Fruit fly (Drosophila melanogaster) whole organism, embryonic: ENCODE results near the gene mfas.
A peak's percentile ranks its signal among the peaks of the same experiment; 100 is the strongest.

Source experiments
- CG10267 ChIP-seq: fragments of 200-800 bp; sonication (Bioruptor generic); optimal IDR thresholded peaks from 2 replicates; lab custom pipeline; 2018; ENCODE audit warnings: missing biosample characterization, mild to moderate bottlenecking, missing genetic modification characterization, moderate library complexity
- CG10654 ChIP-seq: fragments of 200-800 bp; sonication (Bioruptor generic); optimal IDR thresholded peaks from 2 replicates; lab custom pipeline; 2016; ENCODE audit warnings: missing biosample characterization, missing genetic modification characterization
- CG11696 ChIP-seq: fragments of 200-800 bp; sonication (Bioruptor generic); IDR thresholded peaks from 2 replicates; pipeline ENCODE4 v1.3.6; 2022; ENCODE audit warnings: missing biosample characterization, missing genetic modification characterization
- CG14860 ChIP-seq: fragments of 200-800 bp; sonication (Bioruptor generic); IDR thresholded peaks from 3 replicates; pipeline ENCODE4 v1.3.6; 2022; ENCODE audit warnings: missing biosample characterization, missing genetic modification characterization; ENCODE audit not compliant: partially characterized antibody
- CG15696 ChIP-seq: fragments of 200-800 bp; sonication (Bioruptor generic); optimal IDR thresholded peaks from 2 replicates; lab custom pipeline; 2019; ENCODE audit warnings: missing biosample characterization, mild to moderate bottlenecking, missing genetic modification characterization, moderate library complexity
- CG16779 ChIP-seq: fragments of 200-800 bp; sonication (Bioruptor generic); IDR thresholded peaks from 2 replicates; pipeline ENCODE4 v1.3.6; 2022; ENCODE audit warnings: missing biosample characterization, missing genetic modification characterization
- CG16815 ChIP-seq: fragments of 200-800 bp; sonication (Bioruptor generic); optimal IDR thresholded peaks from 3 replicates; lab custom pipeline; 2017; ENCODE audit warnings: missing biosample characterization, mild to moderate bottlenecking, missing genetic modification characterization
- CG3163 ChIP-seq: fragments of 200-800 bp; sonication (Bioruptor generic); optimal IDR thresholded peaks from 3 replicates; lab custom pipeline; 2016; ENCODE audit warnings: missing biosample characterization, missing genetic modification characterization
- CG3995 ChIP-seq: fragments of 200-800 bp; sonication (Bioruptor generic); optimal IDR thresholded peaks from 3 replicates; lab custom pipeline; 2016; ENCODE audit warnings: missing biosample characterization, missing genetic modification characterization
- CG4328 ChIP-seq: fragments of 200-800 bp; sonication (Bioruptor generic); optimal IDR thresholded peaks from 3 replicates; lab custom pipeline; 2017; ENCODE audit warnings: missing biosample characterization, missing genetic modification reagents, missing genetic modification characterization
- CG5953 ChIP-seq: fragments of 200-800 bp; sonication (Bioruptor generic); IDR thresholded peaks from 2 replicates; pipeline ENCODE4 v1.3.6; 2022; ENCODE audit warnings: missing biosample characterization, missing genetic modification characterization
- CG7357 ChIP-seq: fragments of 200-800 bp; sonication (Bioruptor generic); IDR thresholded peaks from 3 replicates; pipeline ENCODE4 v1.3.6; 2022; ENCODE audit warnings: missing biosample characterization, missing genetic modification characterization
- CG8281 ChIP-seq: fragments of 200-800 bp; sonication (Bioruptor generic); optimal IDR thresholded peaks from 2 replicates; lab custom pipeline; 2018; ENCODE audit warnings: missing biosample characterization, mild to moderate bottlenecking, missing genetic modification characterization, moderate library complexity
- D19B ChIP-seq: fragments of 200-800 bp; sonication (Bioruptor generic); optimal IDR thresholded peaks from 2 replicates; lab custom pipeline; 2017; ENCODE audit warnings: missing biosample characterization, mild to moderate bottlenecking, missing genetic modification characterization
- Deaf1 ChIP-seq: fragments of 200-800 bp; optimal IDR thresholded peaks from 3 replicates; lab custom pipeline; 2019; ENCODE audit warnings: missing biosample characterization, mild to moderate bottlenecking, missing genetic modification characterization, moderate library complexity
- Doc2 ChIP-seq: fragments of 200-800 bp; sonication (Bioruptor generic); IDR thresholded peaks from 2 replicates; pipeline ENCODE4 v1.3.6; 2022; ENCODE audit warnings: missing biosample characterization, missing genetic modification characterization
- E2f2 ChIP-seq: fragments of 200-800 bp; sonication (Bioruptor generic); IDR thresholded peaks from 2 replicates; pipeline ENCODE4 v1.3.6; 2022; ENCODE audit warnings: missing biosample characterization, missing genetic modification characterization
- GATAe ChIP-seq: fragments of 200-800 bp; sonication (Bioruptor generic); conservative IDR thresholded peaks from 2 replicates; pipeline ENCODE4 v1.3.6; 2022; ENCODE audit warnings: missing biosample characterization, missing genetic modification characterization
- HLHmδ ChIP-seq: fragments of 200-800 bp; sonication (Bioruptor generic); optimal IDR thresholded peaks from 2 replicates; lab custom pipeline; 2018; ENCODE audit warnings: missing biosample characterization, mild to moderate bottlenecking, missing genetic modification characterization, moderate library complexity
- HmgD ChIP-seq: fragments of 200-800 bp; sonication (Bioruptor generic); optimal IDR thresholded peaks from 3 replicates; lab custom pipeline; 2016; ENCODE audit warnings: missing biosample characterization, missing genetic modification characterization
- Hmr ChIP-seq: fragments of 200-800 bp; sonication (Bioruptor generic); optimal IDR thresholded peaks from 3 replicates; lab custom pipeline; 2017; ENCODE audit warnings: mild to moderate bottlenecking, missing biosample characterization, missing genetic modification reagents, missing genetic modification characterization
- Lhr ChIP-seq: fragments of 200-800 bp; sonication (Bioruptor generic); optimal IDR thresholded peaks from 3 replicates; lab custom pipeline; 2017; ENCODE audit warnings: mild to moderate bottlenecking, missing biosample characterization, missing genetic modification reagents, missing genetic modification characterization
- MBD-R2 ChIP-seq: fragments of 200-800 bp; sonication (Bioruptor generic); IDR thresholded peaks from 2 replicates; pipeline ENCODE4 v1.3.6; 2022; ENCODE audit warnings: missing biosample characterization, missing genetic modification characterization
- MTF-1 ChIP-seq: fragments of 200-800 bp; sonication (Bioruptor generic); optimal IDR thresholded peaks from 2 replicates; lab custom pipeline; 2018; ENCODE audit warnings: missing biosample characterization, mild to moderate bottlenecking, missing genetic modification characterization, borderline replicate concordance
- Mes4 ChIP-seq: fragments of 200-800 bp; sonication (Bioruptor generic); optimal IDR thresholded peaks from 2 replicates; lab custom pipeline; 2016; ENCODE audit warnings: missing biosample characterization, missing genetic modification characterization
- Mrtf ChIP-seq: fragments of 200-800 bp; sonication (Bioruptor generic); IDR thresholded peaks from 3 replicates; pipeline ENCODE4 v1.3.6; 2022; ENCODE audit warnings: missing biosample characterization, missing genetic modification characterization
- Myb ChIP-seq: fragments of 200-800 bp; sonication (Bioruptor generic); optimal IDR thresholded peaks from 2 replicates; lab custom pipeline; 2016; ENCODE audit warnings: missing biosample characterization, missing genetic modification characterization
- NC2α ChIP-seq: fragments of 200-800 bp; sonication (Bioruptor generic); optimal IDR thresholded peaks from 2 replicates; lab custom pipeline; 2016; ENCODE audit warnings: missing biosample characterization, missing genetic modification characterization
- Neu2 ChIP-seq: fragments of 200-800 bp; sonication (Bioruptor generic); optimal IDR thresholded peaks from 3 replicates; lab custom pipeline; 2016; ENCODE audit warnings: missing biosample characterization, missing genetic modification characterization, borderline replicate concordance
- Sry-δ ChIP-seq: fragments of 200-800 bp; sonication (Bioruptor generic); optimal IDR thresholded peaks from 2 replicates; lab custom pipeline; 2016; ENCODE audit warnings: missing biosample characterization, missing genetic modification characterization
- Stat92E ChIP-seq, 3 experiments: fragments of >200 bp in 2 of 3; fragments of 200-800 bp in 1 of 3; sonication (Bioruptor generic) in 1 of 3; optimal IDR thresholded peaks; 2 replicates each; lab custom pipeline; 2017 to 2019; ENCODE audit warnings: missing biosample characterization in 3 of 3, missing genetic modification characterization in 3 of 3, mild to moderate bottlenecking in 1 of 3, moderate library complexity in 1 of 3
- aop ChIP-seq: fragments of 200-800 bp; sonication (Bioruptor generic); IDR thresholded peaks from 2 replicates; pipeline ENCODE4 v1.3.6; 2022; ENCODE audit warnings: missing biosample characterization, missing genetic modification characterization
- bigmax ChIP-seq: fragments of 200-800 bp; sonication (Bioruptor generic); optimal IDR thresholded peaks from 2 replicates; lab custom pipeline; 2018; ENCODE audit warnings: missing biosample characterization, mild to moderate bottlenecking, missing genetic modification characterization
- crc ChIP-seq: fragments of 200-800 bp; sonication (Bioruptor generic); optimal IDR thresholded peaks from 2 replicates; lab custom pipeline; 2016; ENCODE audit warnings: missing biosample characterization, missing genetic modification characterization
- ewg ChIP-seq: fragments of 200-800 bp; sonication (Bioruptor generic); optimal IDR thresholded peaks from 3 replicates; lab custom pipeline; 2017; ENCODE audit warnings: mild to moderate bottlenecking, missing biosample characterization, missing genetic modification reagents, missing genetic modification characterization
- grn ChIP-seq: fragments of 200-800 bp; sonication (Bioruptor generic); optimal IDR thresholded peaks from 3 replicates; lab custom pipeline; 2017; ENCODE audit warnings: missing biosample characterization, missing genetic modification characterization
- hth ChIP-seq: fragments of >200 bp; optimal IDR thresholded peaks from 2 replicates; lab custom pipeline; 2017; ENCODE audit warnings: inconsistent platforms
- jumu ChIP-seq: fragments of 200-800 bp; sonication (Bioruptor generic); optimal IDR thresholded peaks from 3 replicates; lab custom pipeline; 2016; ENCODE audit warnings: missing biosample characterization, missing genetic modification characterization
- ken ChIP-seq: fragments of 200-800 bp; sonication (Bioruptor generic); IDR thresholded peaks from 3 replicates; pipeline ENCODE4 v1.3.6; 2022; ENCODE audit warnings: missing biosample characterization, missing genetic modification characterization
- lab ChIP-seq: fragments of 200-800 bp; sonication (Bioruptor generic); optimal IDR thresholded peaks from 3 replicates; lab custom pipeline; 2017; ENCODE audit warnings: missing biosample characterization, missing genetic modification characterization, mild to moderate bottlenecking, moderate library complexity, missing genetic modification reagents
- lov ChIP-seq, 2 experiments: fragments of 200-800 bp in 1 of 2; fragments of >200 bp in 1 of 2; sonication (Bioruptor generic) in 1 of 2; IDR thresholded peaks in 1 of 2; optimal IDR thresholded peaks in 1 of 2; 2 replicates in 1 of 2; 3 replicates in 1 of 2; pipeline versions ENCODE4 v1.3.6 to Lab custom; 2017 to 2022; ENCODE audit warnings: missing biosample characterization in 1 of 2, missing genetic modification characterization in 1 of 2
- luna ChIP-seq: fragments of 200-800 bp; sonication (Bioruptor generic); optimal IDR thresholded peaks from 2 replicates; lab custom pipeline; 2016; ENCODE audit warnings: missing biosample characterization, missing genetic modification characterization
- nau ChIP-seq: fragments of 200-800 bp; sonication (Bioruptor generic); optimal IDR thresholded peaks from 3 replicates; lab custom pipeline; 2017; ENCODE audit warnings: missing biosample characterization, mild to moderate bottlenecking, missing genetic modification characterization, missing genetic modification reagents
- nom ChIP-seq: fragments of 200-800 bp; sonication (Bioruptor generic); optimal IDR thresholded peaks from 2 replicates; lab custom pipeline; 2017; ENCODE audit warnings: missing biosample characterization, missing genetic modification characterization, mild to moderate bottlenecking, moderate library complexity, missing genetic modification reagents
- psq ChIP-seq: fragments of 200-800 bp; sonication (Bioruptor generic); optimal IDR thresholded peaks from 2 replicates; lab custom pipeline; 2017; ENCODE audit warnings: missing biosample characterization, missing genetic modification characterization
- pum ChIP-seq: fragments of 200-800 bp; sonication (Bioruptor generic); optimal IDR thresholded peaks from 2 replicates; lab custom pipeline; 2016; ENCODE audit warnings: missing biosample characterization, missing genetic modification characterization
- ranshi ChIP-seq: fragments of 200-800 bp; sonication (Bioruptor generic); IDR thresholded peaks from 2 replicates; pipeline ENCODE4 v1.3.6; 2022; ENCODE audit warnings: missing biosample characterization, missing genetic modification characterization
- sens ChIP-seq: fragments of 200-800 bp; sonication (Bioruptor generic); peaks from one replicate; lab custom pipeline; 2016; ENCODE audit warnings: missing biosample characterization, missing genetic modification characterization
- sim ChIP-seq: fragments of 200-800 bp; sonication (Bioruptor generic); IDR thresholded peaks from 2 replicates; pipeline ENCODE4 v1.3.6; 2022; ENCODE audit warnings: missing biosample characterization, missing genetic modification characterization
- slp2 ChIP-seq: fragments of 200-800 bp; sonication (Bioruptor generic); optimal IDR thresholded peaks from 2 replicates; lab custom pipeline; 2016; ENCODE audit warnings: missing biosample characterization, missing genetic modification characterization
- wor ChIP-seq: fragments of 200-800 bp; sonication (Bioruptor generic); IDR thresholded peaks from 2 replicates; pipeline ENCODE4 v1.3.6; 2022; ENCODE audit warnings: missing biosample characterization, missing genetic modification characterization

The mfas gene

dm6 chr3R:12016828-12017280 lies 23.7 kb upstream of the mfas start, which contains the start of the genes DCAF12 and Spt3 (continued):
- TF ChIP-seq grn (GFP tag; lab: Kevin White, UChicago), result peak; percentile 74
- no peak for TF ChIP-seq Myb (GFP tag; lab: Kevin White, UChicago)
- TF ChIP-seq lab (GFP tag; lab: Kevin White, UChicago), result peak; percentile 63
- no peak for TF ChIP-seq jumu
- no peak for TF ChIP-seq Mes4 (GFP tag; lab: Kevin White, UChicago)
- TF ChIP-seq CG14860 (GFP tag; lab: Robert Waterston, UW), result peak; percentile 95
- no peak for TF ChIP-seq pum (GFP tag; lab: Kevin White, UChicago)
- TF ChIP-seq crc (GFP tag; lab: Kevin White, UChicago), result no peak
- peak; percentile 70 for TF ChIP-seq CG10267 (tag; lab: Kevin White, UChicago)
- TF ChIP-seq D19B (GFP tag; lab: Kevin White, UChicago), result peak; percentile 10
- no peak for TF ChIP-seq HLHmδ (GFP tag; lab: Kevin White, UChicago)
- TF ChIP-seq Deaf1 (tag; lab: Kevin White, UChicago), result peak; percentile 36
- no peak for TF ChIP-seq CG7357 (GFP tag; lab: Robert Waterston, UW)
- TF ChIP-seq CG10654 (GFP tag; lab: Kevin White, UChicago), result peak; percentile 40
- TF ChIP-seq ken (GFP tag; lab: Robert Waterston, UW), result 0 out of 3 replicates have a peak, but pooled peaks have one; percentile 58
- no peak for TF ChIP-seq NC2α
- TF ChIP-seq Sry-δ (GFP tag; lab: Kevin White, UChicago), result peak; percentile 75
- TF ChIP-seq CG3163, result no peak
- no peak for TF ChIP-seq aop (GFP tag; lab: Robert Waterston, UW)
- no peak; the same call in 1 of the 2 replicates for TF ChIP-seq ranshi (GFP tag; lab: Robert Waterston, UW)
- TF ChIP-seq ewg (GFP tag; lab: Kevin White, UChicago), result peak; percentile 35
- TF ChIP-seq Lhr (GFP tag; lab: Kevin White, UChicago), result peak; percentile 3
- no peak for TF ChIP-seq sens (GFP tag; lab: Kevin White, UChicago)
- TF ChIP-seq lov (optimal IDR thresholded peaks at IDR 0.05; lab: Kevin White, UChicago), result no peak
- no peak for TF ChIP-seq lov (GFP tag; IDR thresholded peaks at IDR 0.05; lab: Robert Waterston, UW)
- TF ChIP-seq wor (GFP tag; lab: Robert Waterston, UW), result no peak
- TF ChIP-seq slp2 (GFP tag; lab: Kevin White, UChicago), result peak; percentile 15
- no peak for TF ChIP-seq bigmax
- peak; percentile 92 for TF ChIP-seq MBD-R2 (GFP tag; lab: Robert Waterston, UW)
- no peak for TF ChIP-seq nau
- TF ChIP-seq CG16815 (GFP tag; lab: Kevin White, UChicago), result peak; percentile 12
- TF ChIP-seq Doc2 (GFP tag; lab: Robert Waterston, UW), result no peak
- TF ChIP-seq Hmr, result no peak
- no peak for TF ChIP-seq CG4328 (GFP tag; lab: Kevin White, UChicago)
- no peak for TF ChIP-seq luna (GFP tag; lab: Kevin White, UChicago)
- peak; percentile 1 for TF ChIP-seq psq (GFP tag; lab: Kevin White, UChicago)
- TF ChIP-seq CG15696, result peak; percentile 78
- TF ChIP-seq MTF-1, result no peak
- no peak for TF ChIP-seq CG16779 (GFP tag; lab: Robert Waterston, UW)
- TF ChIP-seq E2f2 (GFP tag; lab: Robert Waterston, UW), result no peak
- peak; percentile 27 for TF ChIP-seq CG3995 (GFP tag; lab: Kevin White, UChicago)
- no peak for TF ChIP-seq sim (GFP tag; lab: Robert Waterston, UW)
- no peak for TF ChIP-seq CG5953 (GFP tag; lab: Robert Waterston, UW)
- TF ChIP-seq CG11696 (GFP tag; lab: Robert Waterston, UW), result no peak
- TF ChIP-seq CG8281 (tag; lab: Kevin White, UChicago), result no peak
- TF ChIP-seq HmgD (GFP tag; lab: Kevin White, UChicago), result no peak
- 0 out of 3 replicates have a peak, but pooled peaks have one; percentile 26 for TF ChIP-seq Mrtf (GFP tag; lab: Robert Waterston, UW)
- TF ChIP-seq Stat92E (GFP tag; optimal IDR thresholded peaks at IDR 0.05; lab: Kevin White, UChicago), result peak in 1 of 3 experiments; percentile 3
- TF ChIP-seq hth (lab: Kevin White, UChicago), result no peak
- TF ChIP-seq GATAe (GFP tag; lab: Robert Waterston, UW), result no peak
- no peak for TF ChIP-seq nom (GFP tag; lab: Kevin White, UChicago)
- TF ChIP-seq Neu2 (GFP tag; lab: Kevin White, UChicago), result no peak
